Worm (Caenorhabditis elegans) whole organism, L4/young adult: ENCODE measurements around the gene K10B2.4.

Source experiments
- dao-5 ChIP-seq: sonication (generic microtip); optimal IDR thresholded peaks from 2 replicates; lab custom pipeline; 2016; ENCODE audit warnings: missing genotype, missing genetic modification characterization, moderate library complexity, missing compliant biosample characterization
- him-1 ChIP-seq: sonication (generic microtip); optimal IDR thresholded peaks from 2 replicates; lab custom pipeline; 2016; ENCODE audit warnings: missing genotype, missing genetic modification reagents, missing genetic modification characterization, missing compliant biosample characterization

DNA sequence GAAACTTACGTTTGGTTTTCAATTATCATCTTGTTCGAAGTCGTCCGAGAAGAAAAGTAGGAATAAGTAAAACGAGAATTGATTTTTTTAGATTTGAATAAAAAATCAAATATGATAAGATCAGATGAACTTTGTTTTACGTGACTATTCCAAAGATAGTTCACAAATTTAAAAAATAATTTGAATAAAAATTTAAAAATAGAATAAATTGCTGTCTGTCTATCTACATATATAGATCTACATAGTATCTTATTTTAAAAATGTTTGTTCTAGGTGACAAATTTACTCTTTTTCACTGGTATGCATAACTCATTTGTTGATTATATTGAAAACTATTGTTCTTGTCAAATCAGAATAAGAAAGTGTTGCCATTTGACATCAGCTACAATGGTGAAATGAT, 27.2 kb upstream of the K10B2.4 start, which contains the start of gene F58F12.2:
- TF ChIP-seq him-1 (tag; lab: Kevin White, UChicago) (no peak), dao-5 (no peak)
